Worm (Caenorhabditis elegans) whole organism, L1 larva: ENCODE data around the gene tos-1.

Experiments
- C34B4.2 ChIP-seq: sonication (generic microtip); optimal IDR thresholded peaks from 2 replicates; lab custom pipeline; 2017; ENCODE audit warnings: mild to moderate bottlenecking, missing genetic modification characterization, missing compliant biosample characterization
- F16B12.6 ChIP-seq: fragments of 150-350 bp; optimal IDR thresholded peaks from 2 replicates; lab custom pipeline; 2014; ENCODE audit warnings: missing biosample characterization, missing genetic modification characterization
- ama-1 ChIP-seq: fragments of 150-350 bp; optimal IDR thresholded peaks from 2 replicates; lab custom pipeline; 2014
- blmp-1 ChIP-seq: fragments of 150-350 bp; optimal IDR thresholded peaks from 2 replicates; lab custom pipeline; 2014; ENCODE audit warnings: missing biosample characterization, missing genetic modification characterization
- ceh-8 ChIP-seq: fragments of 200-800 bp; sonication (Bioruptor generic); optimal IDR thresholded peaks from 2 replicates; lab custom pipeline; 2018; ENCODE audit warnings: mild to moderate bottlenecking, missing genetic modification characterization, moderate library complexity, missing compliant biosample characterization
- ceh-82 ChIP-seq, 3 experiments: fragments of 150-350 bp in 1 of 3; sonication (generic microtip) in 2 of 3; optimal IDR thresholded peaks; 2 replicates each; lab custom pipeline; 2014 to 2017; ENCODE audit warnings: missing biosample characterization in 3 of 3, missing genetic modification characterization in 3 of 3
- ces-1 ChIP-seq: fragments of 150-350 bp; optimal IDR thresholded peaks from 2 replicates; lab custom pipeline; 2014; ENCODE audit warnings: missing biosample characterization, missing genetic modification reagents, missing genetic modification characterization
- dpl-1 ChIP-seq, 3 experiments: fragments of 150-350 bp in 2 of 3; sonication (generic microtip) in 1 of 3; optimal IDR thresholded peaks; 2 replicates each; lab custom pipeline; 2014 to 2017; ENCODE audit warnings: missing biosample characterization in 3 of 3, missing genetic modification characterization in 3 of 3, missing genetic modification reagents in 3 of 3
- efl-1 ChIP-seq, 4 experiments: fragments of 150-350 bp; optimal IDR thresholded peaks in 3 of 4; peaks in 1 of 4; 1 replicate in 1 of 4; 2 replicates in 3 of 4; lab custom pipeline; 2014; ENCODE audit warnings: missing biosample characterization in 2 of 4, missing genetic modification characterization in 2 of 4, missing genetic modification reagents in 2 of 4
- egl-13 ChIP-seq: sonication (generic microtip); optimal IDR thresholded peaks from 2 replicates; lab custom pipeline; 2016; ENCODE audit warnings: missing genotype, missing genetic modification reagents, missing genetic modification characterization, missing compliant biosample characterization
- ets-5 ChIP-seq: fragments of 200-800 bp; sonication (Bioruptor generic); IDR thresholded peaks from 2 replicates; pipeline ENCODE4 v1.3.6; 2022; ENCODE audit warnings: missing genetic modification characterization, missing compliant biosample characterization
- fkh-8 ChIP-seq: sonication (generic microtip); optimal IDR thresholded peaks from 2 replicates; lab custom pipeline; 2016; ENCODE audit warnings: mild to moderate bottlenecking, missing genetic modification characterization, missing compliant biosample characterization
- fos-1 ChIP-seq: fragments of 150-350 bp; optimal IDR thresholded peaks from 2 replicates; lab custom pipeline; 2014; ENCODE audit warnings: missing biosample characterization, missing genetic modification characterization
- hlh-4 ChIP-seq: sonication (generic microtip); optimal IDR thresholded peaks from 2 replicates; lab custom pipeline; 2016; ENCODE audit warnings: mild to moderate bottlenecking, missing genetic modification characterization, missing compliant biosample characterization
- lin-13 ChIP-seq: fragments of 150-350 bp; optimal IDR thresholded peaks from 2 replicates; lab custom pipeline; 2014; ENCODE audit warnings: missing biosample characterization, missing genetic modification reagents, missing genetic modification characterization
- lin-35 ChIP-seq, 2 experiments: fragments of 150-350 bp; optimal IDR thresholded peaks; 2 replicates each; lab custom pipeline; 2014; ENCODE audit warnings: missing biosample characterization in 2 of 2, missing genetic modification characterization in 2 of 2, missing genetic modification reagents in 2 of 2
- lin-39 ChIP-seq: fragments of 150-350 bp; optimal IDR thresholded peaks from 2 replicates; lab custom pipeline; 2014; ENCODE audit warnings: missing biosample characterization, missing genetic modification reagents, missing genetic modification characterization
- mdl-1 ChIP-seq, 2 experiments: fragments of 150-350 bp; optimal IDR thresholded peaks; 2 replicates each; lab custom pipeline; 2014 to 2017; ENCODE audit warnings: missing biosample characterization in 2 of 2, missing genetic modification characterization in 2 of 2, inconsistent platforms in 1 of 2
- mef-2 ChIP-seq: fragments of 150-350 bp; optimal IDR thresholded peaks from 2 replicates; lab custom pipeline; 2014; ENCODE audit warnings: missing biosample characterization, missing genetic modification characterization
- nhr-28 ChIP-seq: fragments of 150-350 bp; optimal IDR thresholded peaks from 2 replicates; lab custom pipeline; 2014; ENCODE audit warnings: missing biosample characterization, missing genetic modification characterization
- nhr-71 ChIP-seq: sonication (generic microtip); optimal IDR thresholded peaks from 2 replicates; lab custom pipeline; 2016; ENCODE audit warnings: mild to moderate bottlenecking, missing genetic modification characterization, moderate library complexity, missing compliant biosample characterization
- nhr-76 ChIP-seq: sonication (generic microtip); optimal IDR thresholded peaks from 2 replicates; lab custom pipeline; 2017; ENCODE audit warnings: missing biosample characterization, missing genetic modification characterization
- nhr-84 ChIP-seq: sonication (generic microtip); optimal IDR thresholded peaks from 2 replicates; lab custom pipeline; 2017; ENCODE audit warnings: missing biosample characterization, missing genetic modification characterization
- nhr-85 ChIP-seq: sonication (generic microtip); peaks from one replicate; lab custom pipeline; 2016; ENCODE audit warnings: missing genetic modification characterization, inconsistent platforms, missing compliant biosample characterization
- pag-3 ChIP-seq: sonication (generic microtip); optimal IDR thresholded peaks from 2 replicates; lab custom pipeline; 2017; ENCODE audit warnings: missing genetic modification characterization, mild to moderate bottlenecking, missing compliant biosample characterization, antibody characterized with exemption, borderline replicate concordance; ENCODE audit not compliant: insufficient read depth
- snu-23 ChIP-seq: sonication (generic microtip); optimal IDR thresholded peaks from 2 replicates; lab custom pipeline; 2016; ENCODE audit warnings: missing genetic modification characterization, missing compliant biosample characterization
- unc-30 ChIP-seq: sonication (generic microtip); optimal IDR thresholded peaks from 2 replicates; lab custom pipeline; 2017; ENCODE audit warnings: missing biosample characterization, missing genetic modification characterization
- unc-62 ChIP-seq: fragments of 150-350 bp; optimal IDR thresholded peaks from 2 replicates; lab custom pipeline; 2014; ENCODE audit warnings: missing biosample characterization, missing genetic modification reagents, missing genetic modification characterization
- zag-1 ChIP-seq: fragments of 150-350 bp; optimal IDR thresholded peaks from 2 replicates; lab custom pipeline; 2014; ENCODE audit warnings: missing biosample characterization, missing genetic modification characterization
- ztf-11 ChIP-seq, 2 experiments: sonication (generic microtip); optimal IDR thresholded peaks; 2 replicates each; lab custom pipeline; 2016 to 2017; ENCODE audit warnings: missing genetic modification characterization in 2 of 2, missing biosample characterization in 1 of 2, missing compliant biosample characterization in 1 of 2

The tos-1 gene

ce11 chrV:9386143-9386542, 42.1 kb upstream of the tos-1 start, which contains the start of gene hum-2:
Gene hum-2, plus strand, starts transcription at chrV:9386175.
- TF ChIP-seq efl-1 (optimal IDR thresholded peaks at IDR 0.05; lab: Kevin White, UChicago), result no peak
- TF ChIP-seq efl-1 (GFP tag; optimal IDR thresholded peaks at IDR 0.05 in 1 of 2; lab: Kevin White, UChicago), result peak in 1 of 2 experiments; percentile 45
- TF ChIP-seq unc-62 (GFP tag; lab: Kevin White, UChicago), result no peak
- TF ChIP-seq, all 84 proteins: peak for 1

- TF ChIP-seq efl-1 (optimal IDR thresholded peaks at IDR 0.05; lab: Kevin White, UChicago) (no peak), efl-1 (GFP tag; optimal IDR thresholded peaks at IDR 0.05 in 1 of 2; lab: Kevin White, UChicago) (peak in 1 of 2 experiments; percentile 62), egl-13 (tag; lab: Kevin White, UChicago) (no peak), blmp-1 (tag; lab: Kevin White, UChicago) (peak; percentile 25)
- TF ChIP-seq, all 84 proteins: peak for 2
Observed at ce11 chrV:9384949-9385348, 40.9 kb upstream of the tos-1 start.

- TF ChIP-seq hlh-4 (tag; lab: Kevin White, UChicago) (no peak), nhr-71 (tag; lab: Kevin White, UChicago) (no peak), C34B4.2 (tag; lab: Kevin White, UChicago) (no peak), fos-1 (tag; lab: Kevin White, UChicago) (no peak), pag-3 (tag; lab: Kevin White, UChicago) (no peak), nhr-84 (tag; lab: Kevin White, UChicago) (no peak), zag-1 (tag; lab: Kevin White, UChicago) (no peak), nhr-28 (tag; lab: Kevin White, UChicago) (no peak), ceh-82 (tag; optimal IDR thresholded peaks at IDR 0.05; lab: Kevin White, UChicago) (no peak), ama-1 (lab: Kevin White, UChicago) (no peak), nhr-76 (no peak), snu-23 (GFP tag; lab: Kevin White, UChicago) (no peak), mdl-1 (tag; optimal IDR thresholded peaks at IDR 0.05; lab: Kevin White, UChicago) (no peak), ztf-11 (tag; optimal IDR thresholded peaks at IDR 0.05; lab: Kevin White, UChicago) (no peak), ets-5 (GFP tag; lab: Robert Waterston, UW) (no peak), ces-1 (GFP tag; lab: Kevin White, UChicago) (no peak), ceh-8 (GFP tag; lab: Kevin White, UChicago) (no peak), mef-2 (tag; lab: Kevin White, UChicago) (no peak)
- TF ChIP-seq, all 84 proteins: peak for 0
Observed at ce11 chrV:9384359-9384758, 40.4 kb upstream of the tos-1 start.

- no peak for TF ChIP-seq pag-3 (tag; lab: Kevin White, UChicago)
- peak in 1 of 2 experiments; percentile 7 for TF ChIP-seq lin-35 (GFP tag; optimal IDR thresholded peaks at IDR 0.05; lab: Kevin White, UChicago)
- peak in 1 of 2 experiments; percentile 19 for TF ChIP-seq efl-1 (optimal IDR thresholded peaks at IDR 0.05; lab: Kevin White, UChicago)
- TF ChIP-seq efl-1 (GFP tag; optimal IDR thresholded peaks at IDR 0.05 in 1 of 2; lab: Kevin White, UChicago), result peak in 1 of 2 experiments; percentile 67
- no peak for TF ChIP-seq lin-39 (tag; lab: Kevin White, UChicago)
- TF ChIP-seq dpl-1 (GFP tag; optimal IDR thresholded peaks at IDR 0.05; lab: Kevin White, UChicago), result peak in 2 of 3 experiments; percentile 4 to 15
Observed at ce11 chrV:9382538-9383328, 38.7 kb upstream of the tos-1 start.

- TF ChIP-seq F16B12.6, result no peak
- TF ChIP-seq unc-30 (tag; lab: Kevin White, UChicago), result no peak
- TF ChIP-seq lin-13 (GFP tag; lab: Kevin White, UChicago), result no peak
- peak; percentile 20 for TF ChIP-seq blmp-1 (tag; lab: Kevin White, UChicago)
- TF ChIP-seq fkh-8, result no peak
- TF ChIP-seq nhr-85 (tag; lab: Kevin White, UChicago), result peak; percentile 51
Observed at ce11 chrV:9381846-9382363, 37.9 kb upstream of the tos-1 start, which contains the start of gene E02C12.12. Gene E02C12.12, minus strand, starts transcription at chrV:9382313.
